Worm (Caenorhabditis elegans) whole organism, L3 larva: Measurements from ENCODE around the gene T10D4.19.

ENCODE experiments used
- R02D3.7 ChIP-seq: fragments of 150-350 bp; optimal IDR thresholded peaks from 2 replicates; lab custom pipeline; 2014; ENCODE audit warnings: missing biosample characterization, missing genetic modification characterization
- ZK546.5 ChIP-seq: sonication (generic microtip); optimal IDR thresholded peaks from 2 replicates; lab custom pipeline; 2017; ENCODE audit warnings: missing biosample characterization, missing genetic modification characterization
- aly-2 ChIP-seq: fragments of 150-350 bp; optimal IDR thresholded peaks from 2 replicates; lab custom pipeline; 2014; ENCODE audit warnings: missing biosample characterization, missing genetic modification characterization
- ama-1 ChIP-seq: fragments of 150-350 bp; optimal IDR thresholded peaks from 2 replicates; lab custom pipeline; 2018
- ceh-16 ChIP-seq: sonication (generic microtip); optimal IDR thresholded peaks from 2 replicates; lab custom pipeline; 2017; ENCODE audit warnings: missing biosample characterization, missing genetic modification characterization
- ceh-28 ChIP-seq: fragments of 150-350 bp; optimal IDR thresholded peaks from 2 replicates; lab custom pipeline; 2014; ENCODE audit warnings: missing biosample characterization, missing genetic modification reagents, missing genetic modification characterization
- ceh-82 ChIP-seq: fragments of 150-350 bp; optimal IDR thresholded peaks from 2 replicates; lab custom pipeline; 2014; ENCODE audit warnings: missing biosample characterization, missing genetic modification characterization
- ceh-9 ChIP-seq: sonication (generic microtip); optimal IDR thresholded peaks from 2 replicates; lab custom pipeline; 2018; ENCODE audit warnings: missing biosample characterization, missing genetic modification characterization
- daf-12 ChIP-seq: fragments of 150-350 bp; optimal IDR thresholded peaks from 2 replicates; lab custom pipeline; 2014; ENCODE audit warnings: missing biosample characterization, missing genetic modification reagents, missing genetic modification characterization
- egl-27 ChIP-seq: sonication (generic microtip); optimal IDR thresholded peaks from 4 replicates; lab custom pipeline; 2017; ENCODE audit warnings: missing biosample characterization, missing genetic modification reagents, missing genetic modification characterization
- egl-5 ChIP-seq: fragments of 150-350 bp; optimal IDR thresholded peaks from 2 replicates; lab custom pipeline; 2017; ENCODE audit warnings: missing biosample characterization, missing genetic modification reagents, missing genetic modification characterization, inconsistent platforms
- elt-1 ChIP-seq: fragments of 150-350 bp; optimal IDR thresholded peaks from 2 replicates; lab custom pipeline; 2014; ENCODE audit warnings: missing biosample characterization, missing genetic modification characterization
- elt-3 ChIP-seq, 3 experiments: fragments of 150-350 bp in 1 of 3; sonication (generic microtip) in 2 of 3; optimal IDR thresholded peaks; 2 replicates in 2 of 3; 4 replicates in 1 of 3; lab custom pipeline; 2014 to 2017; ENCODE audit warnings: missing biosample characterization in 3 of 3, missing genetic modification characterization in 3 of 3
- eor-1 ChIP-seq, 2 experiments: fragments of 150-350 bp; optimal IDR thresholded peaks; 2 replicates each; lab custom pipeline; 2014 to 2018; ENCODE audit warnings: missing biosample characterization in 2 of 2, missing genetic modification characterization in 2 of 2
- fkh-2 ChIP-seq: fragments of 150-350 bp; optimal IDR thresholded peaks from 2 replicates; lab custom pipeline; 2014; ENCODE audit warnings: missing biosample characterization, missing genetic modification reagents, missing genetic modification characterization
- hmg-11 ChIP-seq: sonication (generic microtip); optimal IDR thresholded peaks from 2 replicates; lab custom pipeline; 2016; ENCODE audit warnings: missing genetic modification characterization, missing compliant biosample characterization
- jun-1 ChIP-seq: fragments of 150-350 bp; optimal IDR thresholded peaks from 2 replicates; lab custom pipeline; 2014; ENCODE audit warnings: missing biosample characterization, missing genetic modification reagents, missing genetic modification characterization
- lin-15B ChIP-seq: fragments of 150-350 bp; optimal IDR thresholded peaks from 2 replicates; lab custom pipeline; 2014; ENCODE audit warnings: missing biosample characterization, missing genetic modification characterization
- lin-39 ChIP-seq: fragments of 150-350 bp; optimal IDR thresholded peaks from 2 replicates; lab custom pipeline; 2018; ENCODE audit warnings: missing biosample characterization, missing genetic modification reagents, missing genetic modification characterization
- lsy-12 ChIP-seq: sonication (generic microtip); optimal IDR thresholded peaks from 2 replicates; lab custom pipeline; 2016; ENCODE audit warnings: mild to moderate bottlenecking, missing genetic modification characterization, missing compliant biosample characterization
- mdl-1 ChIP-seq: fragments of 150-350 bp; optimal IDR thresholded peaks from 2 replicates; lab custom pipeline; 2014; ENCODE audit warnings: missing biosample characterization, missing genetic modification characterization
- mml-1 ChIP-seq: fragments of 150-350 bp; sonication (generic microtip); optimal IDR thresholded peaks from 3 replicates; lab custom pipeline; 2014; ENCODE audit warnings: missing biosample characterization, missing genetic modification characterization
- nfya-1 ChIP-seq: sonication (generic microtip); optimal IDR thresholded peaks from 2 replicates; lab custom pipeline; 2017; ENCODE audit warnings: missing genetic modification characterization, mild to moderate bottlenecking, missing compliant biosample characterization, antibody characterized with exemption, moderate library complexity; ENCODE audit not compliant: insufficient read depth
- nhr-11 ChIP-seq: fragments of 150-350 bp; optimal IDR thresholded peaks from 2 replicates; lab custom pipeline; 2014; ENCODE audit warnings: missing biosample characterization, missing genetic modification characterization
- nhr-12 ChIP-seq: fragments of 150-350 bp; optimal IDR thresholded peaks from 2 replicates; lab custom pipeline; 2014; ENCODE audit warnings: missing biosample characterization, missing genetic modification characterization
- nhr-237 ChIP-seq: fragments of 150-350 bp; optimal IDR thresholded peaks from 2 replicates; lab custom pipeline; 2014; ENCODE audit warnings: missing biosample characterization, missing genetic modification characterization
- nhr-25 ChIP-seq: sonication (generic microtip); optimal IDR thresholded peaks from 2 replicates; lab custom pipeline; 2017; ENCODE audit warnings: missing biosample characterization, missing genetic modification characterization
- nhr-28 ChIP-seq: fragments of 150-350 bp; optimal IDR thresholded peaks from 2 replicates; lab custom pipeline; 2014; ENCODE audit warnings: missing biosample characterization, missing genetic modification characterization
- nhr-43 ChIP-seq: sonication (generic microtip); optimal IDR thresholded peaks from 2 replicates; lab custom pipeline; 2016; ENCODE audit warnings: mild to moderate bottlenecking, missing genetic modification characterization, missing compliant biosample characterization; ENCODE audit not compliant: poor library complexity, severe bottlenecking
- nhr-67 ChIP-seq: fragments of 150-350 bp; optimal IDR thresholded peaks from 2 replicates; lab custom pipeline; 2014; ENCODE audit warnings: missing biosample characterization, missing genetic modification characterization
- nhr-76 ChIP-seq: fragments of 150-350 bp; sonication (generic microtip); optimal IDR thresholded peaks from 5 replicates; lab custom pipeline; 2014; ENCODE audit warnings: missing biosample characterization, missing genetic modification characterization
- nhr-77 ChIP-seq: fragments of 150-350 bp; optimal IDR thresholded peaks from 2 replicates; lab custom pipeline; 2014; ENCODE audit warnings: missing biosample characterization, missing genetic modification characterization
- pha-4 ChIP-seq: fragments of 150-350 bp; optimal IDR thresholded peaks from 2 replicates; lab custom pipeline; 2014; ENCODE audit warnings: missing biosample characterization, missing genetic modification reagents, missing genetic modification characterization
- pqm-1 ChIP-seq: fragments of 150-350 bp; optimal IDR thresholded peaks from 2 replicates; lab custom pipeline; 2017; ENCODE audit warnings: missing biosample characterization, missing genetic modification characterization, inconsistent platforms
- skn-1 ChIP-seq: fragments of 150-350 bp; optimal IDR thresholded peaks from 2 replicates; lab custom pipeline; 2014; ENCODE audit warnings: missing biosample characterization, missing genetic modification characterization
- unc-39 ChIP-seq: sonication (generic microtip); optimal IDR thresholded peaks from 4 replicates; lab custom pipeline; 2017; ENCODE audit warnings: missing biosample characterization, missing genetic modification characterization
- unc-62 ChIP-seq: fragments of 150-350 bp; sonication (generic microtip); optimal IDR thresholded peaks from 4 replicates; lab custom pipeline; 2014; ENCODE audit warnings: missing biosample characterization, missing genetic modification reagents, missing genetic modification characterization
- zag-1 ChIP-seq: fragments of 150-350 bp; optimal IDR thresholded peaks from 2 replicates; lab custom pipeline; 2014; ENCODE audit warnings: missing biosample characterization, missing genetic modification characterization

T10D4.19 gene

DNA sequence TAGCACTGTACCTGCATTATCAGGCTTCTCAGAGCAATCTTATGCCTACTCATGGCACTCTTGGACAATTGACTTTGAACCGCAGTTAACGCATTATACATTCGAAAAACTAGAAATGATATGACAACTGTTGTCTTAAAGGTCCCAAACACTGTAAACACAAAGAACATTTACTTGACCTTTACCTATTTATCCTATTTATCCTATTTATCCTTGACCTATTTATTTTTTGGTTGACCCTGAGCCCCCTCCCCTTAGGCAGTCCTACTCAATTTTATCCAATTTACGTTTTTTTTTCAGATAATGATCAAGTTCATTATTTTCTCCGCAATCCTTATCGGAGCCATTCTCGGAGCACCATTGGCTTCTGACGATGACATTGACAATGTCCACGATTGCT, at the start of gene T10D4.19, which contains the start of gene T10D4.14:
Gene T10D4.19, plus strand, starts transcription at position 304 of the 400 bp plus-strand sequence.
Gene T10D4.14, minus strand, starts transcription at position 101 of the 400 bp plus-strand sequence.
- no peak for TF ChIP-seq nhr-28
- TF ChIP-seq skn-1 (tag; lab: Kevin White, UChicago), result no peak
- no peak for TF ChIP-seq unc-39
- TF ChIP-seq nhr-25 (tag; lab: Kevin White, UChicago), result no peak
- TF ChIP-seq egl-27 (tag; lab: Kevin White, UChicago), result no peak
- TF ChIP-seq fkh-2, result no peak
- no peak for TF ChIP-seq ZK546.5
- TF ChIP-seq hmg-11 (tag; lab: Kevin White, UChicago), result no peak
- TF ChIP-seq nhr-76 (tag; lab: Kevin White, UChicago), result no peak
- TF ChIP-seq ceh-16 (tag; lab: Kevin White, UChicago), result no peak
- TF ChIP-seq zag-1 (tag; lab: Kevin White, UChicago), result no peak

- no peak for TF ChIP-seq unc-39
- no peak for TF ChIP-seq nhr-28
- TF ChIP-seq ceh-16 (tag; lab: Kevin White, UChicago), result no peak
- TF ChIP-seq lin-15B, result no peak
- no peak for TF ChIP-seq mml-1 (tag; lab: Kevin White, UChicago)
- TF ChIP-seq skn-1 (tag; lab: Kevin White, UChicago), result no peak
- TF ChIP-seq elt-3 (tag; optimal IDR thresholded peaks at IDR 0.05; lab: Kevin White, UChicago), result no peak
- no peak for TF ChIP-seq ceh-9 (tag; lab: Kevin White, UChicago)
- TF ChIP-seq ZK546.5, result no peak
- no peak for TF ChIP-seq ama-1 (lab: Kevin White, UChicago)
- no peak for TF ChIP-seq pqm-1 (tag; lab: Kevin White, UChicago)
- TF ChIP-seq pha-4 (tag; lab: Kevin White, UChicago), result no peak
- TF ChIP-seq R02D3.7, result no peak
Measured at ce11 chrII:3102018-3102417, 49.7 kb upstream of the T10D4.19 start, which contains the start of gene clec-121. clec-121 (plus strand) TSS chrII:3102318.

- TF ChIP-seq nhr-25 (tag; lab: Kevin White, UChicago) (no peak), lin-15B (no peak), nhr-43 (tag; lab: Kevin White, UChicago) (no peak), ceh-28 (tag; lab: Kevin White, UChicago) (no peak), ceh-82 (tag; lab: Kevin White, UChicago) (no peak), jun-1 (no peak), egl-5 (tag; lab: Kevin White, UChicago) (no peak), R02D3.7 (no peak), nhr-28 (no peak)
Measured at ce11 chrII:3105765-3106164, 46.0 kb upstream of the T10D4.19 start, which contains the start of gene clec-122. clec-122 (plus strand) TSS chrII:3106065.

DNA sequence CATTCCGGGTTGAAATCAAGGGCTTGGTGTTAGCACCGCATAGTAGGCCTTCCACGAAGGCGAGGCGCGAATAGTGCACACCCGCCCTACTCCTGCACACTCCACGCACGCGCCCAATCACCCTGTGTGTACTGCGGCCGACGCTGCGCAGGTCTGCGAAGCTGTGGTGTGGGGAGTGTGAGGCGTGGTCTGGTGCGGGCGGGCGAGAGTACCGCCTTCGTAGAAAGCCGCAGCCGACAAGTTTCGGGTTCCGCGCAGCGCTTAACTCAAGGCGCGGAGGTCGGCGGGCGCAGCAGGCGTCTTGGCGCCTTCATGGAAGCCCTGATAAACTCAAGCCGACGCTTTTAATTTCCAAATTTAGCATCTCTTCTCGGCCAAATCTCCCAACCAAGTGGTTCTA, 43.6 kb upstream of the T10D4.19 start:
- no peak for TF ChIP-seq mdl-1
- no peak for TF ChIP-seq ceh-16 (tag; lab: Kevin White, UChicago)
- TF ChIP-seq eor-1 (tag; optimal IDR thresholded peaks at IDR 0.05; lab: Kevin White, UChicago), result no peak
- no peak for TF ChIP-seq unc-62 (GFP tag; lab: Kevin White, UChicago)
- TF ChIP-seq lin-39 (tag; lab: Kevin White, UChicago), result no peak
- no peak for TF ChIP-seq pha-4 (tag; lab: Kevin White, UChicago)
- no peak for TF ChIP-seq nfya-1 (tag; lab: Kevin White, UChicago)
- TF ChIP-seq nhr-77 (tag; lab: Kevin White, UChicago), result no peak

- TF ChIP-seq lsy-12 (tag; lab: Kevin White, UChicago), result no peak
- TF ChIP-seq jun-1, result no peak
- no peak for TF ChIP-seq pha-4 (tag; lab: Kevin White, UChicago)
- no peak for TF ChIP-seq lin-39 (tag; lab: Kevin White, UChicago)
- no peak for TF ChIP-seq nhr-76 (tag; lab: Kevin White, UChicago)
- no peak for TF ChIP-seq unc-39
- TF ChIP-seq nhr-28, result no peak
- TF ChIP-seq egl-27 (tag; lab: Kevin White, UChicago), result no peak
Measured at ce11 chrII:3109533-3109932, 42.2 kb upstream of the T10D4.19 start.

DNA sequence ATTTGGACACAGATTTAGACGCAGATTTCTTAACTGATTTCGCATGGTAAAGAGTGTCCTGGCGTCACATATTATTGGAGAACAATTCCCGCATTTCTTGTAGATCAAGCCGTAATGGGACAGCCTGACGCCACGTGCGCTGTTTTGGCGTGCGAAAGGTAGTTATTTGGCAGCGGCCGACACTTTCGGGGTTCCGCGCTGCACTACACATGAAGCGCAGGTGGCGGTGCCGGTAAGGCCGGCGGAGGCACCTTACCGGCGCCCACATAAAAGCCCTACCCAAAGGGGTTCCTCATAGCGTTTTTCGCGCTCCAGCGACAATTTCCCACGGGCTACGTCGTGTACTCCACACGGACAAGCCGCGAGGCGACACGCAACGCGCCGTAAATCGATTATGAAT, 41.6 kb upstream of the T10D4.19 start:
- TF ChIP-seq elt-3 (tag; optimal IDR thresholded peaks at IDR 0.05; lab: Kevin White, UChicago), result no peak
- TF ChIP-seq ceh-82 (tag; lab: Kevin White, UChicago), result no peak
- no peak for TF ChIP-seq daf-12 (tag; lab: Kevin White, UChicago)
- TF ChIP-seq nhr-11 (tag; lab: Kevin White, UChicago), result no peak
- no peak for TF ChIP-seq nhr-67 (tag; lab: Kevin White, UChicago)
- TF ChIP-seq nhr-237 (tag; lab: Kevin White, UChicago), result no peak
- no peak for TF ChIP-seq ceh-28 (tag; lab: Kevin White, UChicago)
- no peak for TF ChIP-seq nhr-12 (tag; lab: Kevin White, UChicago)
- no peak for TF ChIP-seq fkh-2
- TF ChIP-seq ZK546.5, result no peak
- no peak for TF ChIP-seq pha-4 (tag; lab: Kevin White, UChicago)
- no peak for TF ChIP-seq lin-39 (tag; lab: Kevin White, UChicago)
- TF ChIP-seq elt-1, result no peak
- no peak for TF ChIP-seq lsy-12 (tag; lab: Kevin White, UChicago)
- no peak for TF ChIP-seq nhr-43 (tag; lab: Kevin White, UChicago)
- TF ChIP-seq mdl-1, result no peak
- no peak for TF ChIP-seq hmg-11 (tag; lab: Kevin White, UChicago)
- no peak for TF ChIP-seq aly-2
- TF ChIP-seq skn-1 (tag; lab: Kevin White, UChicago), result no peak
